Worm (Caenorhabditis elegans) whole organism, young adult: Measurements from ENCODE around the gene F59G1.8.

ENCODE experiments used
- Y67H2A.10 ChIP-seq: fragments of 200-800 bp; sonication (Bioruptor generic); conservative IDR thresholded peaks from 2 replicates; pipeline ENCODE4 v1.3.6; 2022; ENCODE audit warnings: missing genetic modification reagents, missing genetic modification characterization, missing compliant biosample characterization
- efl-1 ChIP-seq: fragments of 150-350 bp; optimal IDR thresholded peaks from 2 replicates; lab custom pipeline; 2014; ENCODE audit warnings: missing biosample characterization, missing genetic modification reagents, missing genetic modification characterization
- hmg-1.2 ChIP-seq: fragments of 200-800 bp; sonication (Bioruptor generic); IDR thresholded peaks from 2 replicates; pipeline ENCODE4 v1.3.6; 2022; ENCODE audit warnings: missing genetic modification reagents, missing genetic modification characterization, missing compliant biosample characterization
- zim-3 ChIP-seq: sonication (generic microtip); optimal IDR thresholded peaks from 2 replicates; lab custom pipeline; 2017; ENCODE audit warnings: mild to moderate bottlenecking, missing genetic modification characterization, moderate library complexity, missing compliant biosample characterization

- TF ChIP-seq hmg-1.2 (GFP tag; lab: Robert Waterston, UW) (no peak), efl-1 (GFP tag; lab: Kevin White, UChicago) (no peak), Y67H2A.10 (GFP tag; lab: Robert Waterston, UW) (no peak), zim-3 (tag; lab: Kevin White, UChicago) (no peak)
These were observed 4.9 kb downstream of the F59G1.8 start, which contains the start of gene cgt-3 for ce11 chrII:5911274-5911673.
